Worm (Caenorhabditis elegans) whole organism, dauer: ENCODE measurements around the gene ZK1127.4.

Experiments
- unc-62 ChIP-seq: sonication (generic microtip); optimal IDR thresholded peaks from 2 replicates; lab custom pipeline; 2017; ENCODE audit warnings: missing biosample characterization, missing genetic modification reagents, missing genetic modification characterization

The ZK1127.4 gene

ce11 chrII:7053649-7054048 lies at the start of gene ZK1127.4:
ZK1127.4 (plus strand) TSS chrII:7053949.
- no peak for TF ChIP-seq unc-62 (GFP tag; lab: Kevin White, UChicago)

- TF ChIP-seq unc-62 (GFP tag; lab: Kevin White, UChicago), result no peak
These were observed 41.2 kb upstream of the ZK1127.4 start, which contains the start of gene sqv-7 for ce11 chrII:7012592-7012991. sqv-7 (minus strand) TSS chrII:7012692.

ce11 chrII:7022370-7023001 lies 31.3 kb upstream of the ZK1127.4 start, which contains the start of the genes lst-6 and lst-5:
lst-6 (minus strand) TSS chrII:7022509.
lst-5 (plus strand) TSS chrII:7022913.
- TF ChIP-seq unc-62 (GFP tag; lab: Kevin White, UChicago), result no peak

- TF ChIP-seq unc-62 (GFP tag; lab: Kevin White, UChicago), result no peak
These were observed 28.6 kb upstream of the ZK1127.4 start, which contains the start of gene znf-598 for ce11 chrII:7024897-7025852. znf-598 (plus strand) TSS chrII:7025802.

ce11 chrII:7029524-7029923 lies 24.2 kb upstream of the ZK1127.4 start:
- TF ChIP-seq unc-62 (GFP tag; lab: Kevin White, UChicago), result no peak

ce11 chrII:7031137-7031697 lies 22.5 kb upstream of the ZK1127.4 start:
- TF ChIP-seq unc-62 (GFP tag; lab: Kevin White, UChicago), result no peak

ce11 chrII:7037659-7038342 lies 15.9 kb upstream of the ZK1127.4 start, which contains the start of gene cin-4:
cin-4 (plus strand) TSS chrII:7038292.
- no peak for TF ChIP-seq unc-62 (GFP tag; lab: Kevin White, UChicago)

ce11 chrII:7049470-7049869 lies 4.3 kb upstream of the ZK1127.4 start:
- no peak for TF ChIP-seq unc-62 (GFP tag; lab: Kevin White, UChicago)

ce11 chrII:7050021-7050722 lies 3.6 kb upstream of the ZK1127.4 start, which contains the start of the genes tcer-1 and ZK1127.5:
tcer-1 (minus strand) TSS chrII:7050071.
ZK1127.5 (plus strand) TSS chrII:7050672.
- TF ChIP-seq unc-62 (GFP tag; lab: Kevin White, UChicago), result no peak

ce11 chrII:7051778-7052177 lies 2.0 kb upstream of the ZK1127.4 start, which contains the start of gene ZK1127.12:
ZK1127.12 (plus strand) TSS chrII:7052078.
- TF ChIP-seq unc-62 (GFP tag; lab: Kevin White, UChicago), result no peak

- TF ChIP-seq unc-62 (GFP tag; lab: Kevin White, UChicago), result no peak
These were observed 748 bp upstream of the ZK1127.4 start, which contains the start of gene ZK1127.13 for ce11 chrII:7053001-7053400. ZK1127.13 (plus strand) TSS chrII:7053301.

ce11 chrII:7054987-7055386 lies 1.2 kb downstream of the ZK1127.4 start, which contains the start of gene ZK1127.3:
ZK1127.3 (plus strand) TSS chrII:7055287.
- no peak for TF ChIP-seq unc-62 (GFP tag; lab: Kevin White, UChicago)

- no peak for TF ChIP-seq unc-62 (GFP tag; lab: Kevin White, UChicago)
These were observed 2.6 kb downstream of the ZK1127.4 start for ce11 chrII:7056328-7056727.

- no peak for TF ChIP-seq unc-62 (GFP tag; lab: Kevin White, UChicago)
These were observed 4.1 kb downstream of the ZK1127.4 start, which contains the start of gene cth-2 for ce11 chrII:7057860-7058259. cth-2 (minus strand) TSS chrII:7057960.
